Fruit fly (Drosophila melanogaster) whole organism, embryonic: ENCODE measurements around the gene mAChR-C.
A peak's percentile ranks its signal among the peaks of the same experiment; 100 is the strongest.

Source experiments
- Atf3 ChIP-seq: fragments of 200-800 bp; sonication (Bioruptor generic); optimal IDR thresholded peaks from 3 replicates; lab custom pipeline; 2016; ENCODE audit warnings: missing biosample characterization, missing genetic modification characterization
- CG10462 ChIP-seq: fragments of 200-800 bp; sonication (Bioruptor generic); optimal IDR thresholded peaks from 2 replicates; lab custom pipeline; 2016; ENCODE audit warnings: missing biosample characterization, missing genetic modification characterization
- CG10959 ChIP-seq: fragments of 200-800 bp; sonication (Bioruptor generic); IDR thresholded peaks from 2 replicates; pipeline ENCODE4 v1.3.6; 2022; ENCODE audit warnings: missing biosample characterization, missing genetic modification characterization
- CG11504 ChIP-seq: fragments of 200-800 bp; sonication (Bioruptor generic); optimal IDR thresholded peaks from 3 replicates; lab custom pipeline; 2019; ENCODE audit warnings: missing biosample characterization, mild to moderate bottlenecking, missing genetic modification characterization, moderate library complexity
- CG12299 ChIP-seq: fragments of 200-800 bp; sonication (Bioruptor generic); optimal IDR thresholded peaks from 2 replicates; lab custom pipeline; 2018; ENCODE audit warnings: missing biosample characterization, mild to moderate bottlenecking, missing genetic modification characterization
- CG13123 ChIP-seq: fragments of 200-800 bp; sonication (Bioruptor generic); optimal IDR thresholded peaks from 2 replicates; lab custom pipeline; 2016; ENCODE audit warnings: missing biosample characterization, missing genetic modification characterization
- CG18262 ChIP-seq: fragments of 200-800 bp; optimal IDR thresholded peaks from 3 replicates; lab custom pipeline; 2019; ENCODE audit warnings: missing biosample characterization, mild to moderate bottlenecking, missing genetic modification characterization, moderate library complexity
- CG2129 ChIP-seq: fragments of 200-800 bp; sonication (Bioruptor generic); IDR thresholded peaks from 2 replicates; pipeline ENCODE4 v1.3.6; 2022; ENCODE audit warnings: missing biosample characterization, missing genetic modification characterization; ENCODE audit not compliant: partially characterized antibody
- CG2875 ChIP-seq: fragments of 200-800 bp; sonication (Bioruptor generic); optimal IDR thresholded peaks from 2 replicates; lab custom pipeline; 2017; ENCODE audit warnings: missing biosample characterization, mild to moderate bottlenecking, missing genetic modification characterization, missing genetic modification reagents
- CG30020 ChIP-seq: fragments of 200-800 bp; optimal IDR thresholded peaks from 2 replicates; lab custom pipeline; 2019; ENCODE audit warnings: missing biosample characterization, mild to moderate bottlenecking, missing genetic modification characterization, moderate library complexity
- CG33213 ChIP-seq: fragments of 200-800 bp; sonication (Bioruptor generic); optimal IDR thresholded peaks from 3 replicates; lab custom pipeline; 2016; ENCODE audit warnings: missing biosample characterization, missing genetic modification characterization
- CG34376 ChIP-seq: fragments of 200-800 bp; sonication (Bioruptor generic); optimal IDR thresholded peaks from 2 replicates; lab custom pipeline; 2018; ENCODE audit warnings: missing biosample characterization, mild to moderate bottlenecking, missing genetic modification characterization
- CG3838 ChIP-seq: fragments of 200-800 bp; sonication (Bioruptor generic); optimal IDR thresholded peaks from 3 replicates; lab custom pipeline; 2016; ENCODE audit warnings: missing biosample characterization, missing genetic modification characterization
- CG3995 ChIP-seq: fragments of 200-800 bp; sonication (Bioruptor generic); optimal IDR thresholded peaks from 3 replicates; lab custom pipeline; 2016; ENCODE audit warnings: missing biosample characterization, missing genetic modification characterization
- CG5953 ChIP-seq: fragments of 200-800 bp; sonication (Bioruptor generic); IDR thresholded peaks from 2 replicates; pipeline ENCODE4 v1.3.6; 2022; ENCODE audit warnings: missing biosample characterization, missing genetic modification characterization
- CG6683 ChIP-seq: fragments of 200-800 bp; sonication (Bioruptor generic); optimal IDR thresholded peaks from 2 replicates; lab custom pipeline; 2017; ENCODE audit warnings: missing biosample characterization, mild to moderate bottlenecking, missing genetic modification characterization, missing genetic modification reagents
- CG6854 ChIP-seq: fragments of 200-800 bp; sonication (Bioruptor generic); optimal IDR thresholded peaks from 3 replicates; lab custom pipeline; 2017; ENCODE audit warnings: missing biosample characterization, mild to moderate bottlenecking, missing genetic modification characterization
- CG7786 ChIP-seq: fragments of 200-800 bp; sonication (Bioruptor generic); optimal IDR thresholded peaks from 2 replicates; lab custom pipeline; 2016; ENCODE audit warnings: missing biosample characterization, missing genetic modification characterization
- CG7928 ChIP-seq: fragments of 200-800 bp; sonication (Bioruptor generic); optimal IDR thresholded peaks from 2 replicates; lab custom pipeline; 2017; ENCODE audit warnings: missing biosample characterization, mild to moderate bottlenecking, missing genetic modification characterization
- CG8290 ChIP-seq, 3 experiments: fragments of 200-800 bp; sonication (Bioruptor generic); optimal IDR thresholded peaks; 2 replicates each; lab custom pipeline; 2016 to 2019; ENCODE audit warnings: missing biosample characterization in 3 of 3, missing genetic modification characterization in 3 of 3, mild to moderate bottlenecking in 2 of 3, moderate library complexity in 1 of 3
- GATAe ChIP-seq: fragments of 200-800 bp; sonication (Bioruptor generic); conservative IDR thresholded peaks from 2 replicates; pipeline ENCODE4 v1.3.6; 2022; ENCODE audit warnings: missing biosample characterization, missing genetic modification characterization
- H15 ChIP-seq: fragments of 200-800 bp; sonication (Bioruptor generic); IDR thresholded peaks from 3 replicates; pipeline ENCODE4 v1.3.6; 2022; ENCODE audit warnings: missing biosample characterization, missing genetic modification characterization
- Hr51 ChIP-seq, 2 experiments: fragments of 200-800 bp; sonication (Bioruptor generic); optimal IDR thresholded peaks; 2 replicates in 1 of 2; 3 replicates in 1 of 2; lab custom pipeline; 2016 to 2018; ENCODE audit warnings: missing biosample characterization in 2 of 2, missing genetic modification characterization in 2 of 2, mild to moderate bottlenecking in 1 of 2, moderate library complexity in 1 of 2
- Hsf ChIP-seq: fragments of 200-800 bp; sonication (Bioruptor generic); optimal IDR thresholded peaks from 3 replicates; lab custom pipeline; 2016; ENCODE audit warnings: missing biosample characterization, missing genetic modification characterization
- Lpt ChIP-seq: fragments of >200 bp; optimal IDR thresholded peaks from 2 replicates; lab custom pipeline; 2018; ENCODE audit warnings: missing biosample characterization, missing genetic modification characterization
- Mad ChIP-seq: fragments of 200-800 bp; sonication (Bioruptor generic); optimal IDR thresholded peaks from 2 replicates; lab custom pipeline; 2016; ENCODE audit warnings: missing biosample characterization, missing genetic modification characterization
- Neu2 ChIP-seq: fragments of 200-800 bp; sonication (Bioruptor generic); optimal IDR thresholded peaks from 3 replicates; lab custom pipeline; 2016; ENCODE audit warnings: missing biosample characterization, missing genetic modification characterization, borderline replicate concordance
- Opbp ChIP-seq: fragments of 200-800 bp; sonication (Bioruptor generic); IDR thresholded peaks from 3 replicates; pipeline ENCODE4 v1.3.6; 2022; ENCODE audit warnings: missing biosample characterization, missing genetic modification characterization; ENCODE audit not compliant: partially characterized antibody
- Sry-δ ChIP-seq: fragments of 200-800 bp; sonication (Bioruptor generic); optimal IDR thresholded peaks from 2 replicates; lab custom pipeline; 2016; ENCODE audit warnings: missing biosample characterization, missing genetic modification characterization
- ab ChIP-seq: fragments of 200-800 bp; sonication (Bioruptor generic); optimal IDR thresholded peaks from 2 replicates; lab custom pipeline; 2016; ENCODE audit warnings: missing biosample characterization, missing genetic modification characterization
- bab2 ChIP-seq: fragments of 200-800 bp; sonication (Bioruptor generic); optimal IDR thresholded peaks from 2 replicates; lab custom pipeline; 2016; ENCODE audit warnings: missing biosample characterization, missing genetic modification characterization
- bowl ChIP-seq: fragments of 200-800 bp; sonication (Bioruptor generic); IDR thresholded peaks from 2 replicates; pipeline ENCODE4 v1.3.6; 2022; ENCODE audit warnings: missing biosample characterization, missing genetic modification characterization
- cato ChIP-seq: fragments of 200-800 bp; sonication (Bioruptor generic); optimal IDR thresholded peaks from 2 replicates; lab custom pipeline; 2016; ENCODE audit warnings: missing biosample characterization, missing genetic modification characterization, borderline replicate concordance
- chif ChIP-seq, 2 experiments: fragments of 200-800 bp; sonication (Bioruptor generic); optimal IDR thresholded peaks; 3 replicates each; lab custom pipeline; 2016; ENCODE audit warnings: missing biosample characterization in 2 of 2, missing genetic modification characterization in 2 of 2
- chinmo ChIP-seq: fragments of 200-800 bp; sonication (Bioruptor generic); IDR thresholded peaks from 4 replicates; pipeline ENCODE4 v1.3.6; 2022; ENCODE audit warnings: missing biosample characterization, missing genetic modification characterization; ENCODE audit not compliant: partially characterized antibody
- ci ChIP-seq: fragments of 200-800 bp; sonication (Bioruptor generic); IDR thresholded peaks from 3 replicates; pipeline ENCODE4 v1.3.6; 2022; ENCODE audit warnings: missing biosample characterization, missing genetic modification characterization
- crol ChIP-seq: fragments of 200-800 bp; sonication (Bioruptor generic); IDR thresholded peaks from 2 replicates; pipeline ENCODE4 v1.3.6; 2022; ENCODE audit warnings: missing biosample characterization, missing genetic modification characterization
- dan ChIP-seq: fragments of 200-800 bp; sonication (Bioruptor generic); IDR thresholded peaks from 2 replicates; pipeline ENCODE4 v1.3.6; 2022; ENCODE audit warnings: missing biosample characterization, missing genetic modification characterization
- danr ChIP-seq: fragments of 200-800 bp; sonication (Bioruptor generic); IDR thresholded peaks from 2 replicates; pipeline ENCODE4 v1.3.6; 2022; ENCODE audit warnings: missing biosample characterization, missing genetic modification characterization
- ftz-f1 ChIP-seq: fragments of 200-800 bp; sonication (Bioruptor generic); optimal IDR thresholded peaks from 2 replicates; lab custom pipeline; 2016; ENCODE audit warnings: missing biosample characterization, missing genetic modification characterization
- fu2 ChIP-seq: fragments of 200-800 bp; sonication (Bioruptor generic); optimal IDR thresholded peaks from 2 replicates; lab custom pipeline; 2016; ENCODE audit warnings: missing biosample characterization, missing genetic modification characterization
- klu ChIP-seq: fragments of 200-800 bp; sonication (Bioruptor generic); IDR thresholded peaks from 2 replicates; pipeline ENCODE4 v1.3.6; 2022; ENCODE audit warnings: missing biosample characterization, missing genetic modification characterization
- lab ChIP-seq: fragments of 200-800 bp; sonication (Bioruptor generic); optimal IDR thresholded peaks from 3 replicates; lab custom pipeline; 2017; ENCODE audit warnings: missing biosample characterization, missing genetic modification characterization, mild to moderate bottlenecking, moderate library complexity, missing genetic modification reagents
- nmo ChIP-seq: fragments of 200-800 bp; sonication (Bioruptor generic); optimal IDR thresholded peaks from 2 replicates; lab custom pipeline; 2018; ENCODE audit warnings: missing biosample characterization, mild to moderate bottlenecking, missing genetic modification characterization, moderate library complexity
- sens ChIP-seq: fragments of 200-800 bp; sonication (Bioruptor generic); peaks from one replicate; lab custom pipeline; 2016; ENCODE audit warnings: missing biosample characterization, missing genetic modification characterization
- shn ChIP-seq: fragments of 200-800 bp; sonication (Bioruptor generic); optimal IDR thresholded peaks from 3 replicates; lab custom pipeline; 2016; ENCODE audit warnings: missing biosample characterization, missing genetic modification characterization
- slp2 ChIP-seq: fragments of 200-800 bp; sonication (Bioruptor generic); optimal IDR thresholded peaks from 2 replicates; lab custom pipeline; 2016; ENCODE audit warnings: missing biosample characterization, missing genetic modification characterization
- stc ChIP-seq: fragments of 200-800 bp; sonication (Bioruptor generic); IDR thresholded peaks from 2 replicates; pipeline ENCODE4 v1.3.6; 2022; ENCODE audit warnings: missing biosample characterization, missing genetic modification characterization
- ttk ChIP-seq: fragments of 200-800 bp; sonication (Bioruptor generic); IDR thresholded peaks from 2 replicates; pipeline ENCODE4 v2.1.2; 2022; ENCODE audit warnings: missing biosample characterization, missing genetic modification characterization
- tx ChIP-seq: fragments of 200-800 bp; sonication (Bioruptor generic); optimal IDR thresholded peaks from 2 replicates; lab custom pipeline; 2016; ENCODE audit warnings: missing biosample characterization, missing genetic modification characterization
- unpg ChIP-seq: fragments of 200-800 bp; sonication (Bioruptor generic); optimal IDR thresholded peaks from 3 replicates; lab custom pipeline; 2018; ENCODE audit warnings: missing biosample characterization, mild to moderate bottlenecking, missing genetic modification characterization, moderate library complexity

mAChR-C gene

DNA sequence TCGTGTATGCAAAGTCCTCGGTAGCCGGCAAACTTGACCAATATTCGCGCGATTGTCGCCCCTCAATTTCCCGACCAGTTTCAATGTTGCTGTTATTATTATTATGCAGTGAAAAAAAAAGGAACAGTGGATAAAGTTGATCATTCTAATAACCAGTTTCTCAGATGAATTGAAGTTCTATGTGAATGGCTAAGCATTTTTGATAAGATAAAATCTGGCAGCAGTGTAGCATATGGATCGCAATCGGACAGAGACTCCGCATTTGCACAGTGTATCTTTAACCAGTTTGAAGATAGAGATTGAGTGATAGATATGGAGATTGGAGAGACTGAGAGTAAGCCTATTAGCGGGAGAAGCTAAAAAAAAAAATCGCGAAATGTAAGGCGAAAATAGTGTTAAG is 39.1 kb downstream of the mAChR-C start (continued):
- no peak for TF ChIP-seq GATAe (GFP tag; lab: Robert Waterston, UW)
- peak; percentile 54 for TF ChIP-seq nmo (GFP tag; lab: Kevin White, UChicago)
- peak; percentile 71 for TF ChIP-seq Hsf (GFP tag; lab: Kevin White, UChicago)
- TF ChIP-seq fu2: peak; percentile 73
- peak; percentile 20 for TF ChIP-seq CG2875
- peak; percentile 51 for TF ChIP-seq CG3995
- no peak for TF ChIP-seq Opbp (GFP tag; lab: Robert Waterston, UW)
- TF ChIP-seq CG13123 (GFP tag; lab: Kevin White, UChicago): no peak
- TF ChIP-seq Mad (GFP tag; lab: Kevin White, UChicago): no peak
- no peak for TF ChIP-seq CG12299 (tag; lab: Kevin White, UChicago)
- TF ChIP-seq sens: peak; percentile 86
- peak; percentile 56 for TF ChIP-seq shn (GFP tag; lab: Kevin White, UChicago)
- peak; percentile 42 for TF ChIP-seq tx (GFP tag; lab: Kevin White, UChicago)
- peak; percentile 87 for TF ChIP-seq ci
- TF ChIP-seq dan: no peak
- TF ChIP-seq lab (GFP tag; lab: Kevin White, UChicago): peak; percentile 78
- peak; percentile 48 to 74 for TF ChIP-seq chif (GFP tag; optimal IDR thresholded peaks at IDR 0.05; lab: Kevin White, UChicago)
- TF ChIP-seq klu (GFP tag; lab: Robert Waterston, UW): peak; percentile 62
- no peak for TF ChIP-seq CG10959 (GFP tag; lab: Robert Waterston, UW)
- no peak for TF ChIP-seq Neu2 (GFP tag; lab: Kevin White, UChicago)
- peak; percentile 37 for TF ChIP-seq CG33213 (GFP tag; lab: Kevin White, UChicago)
- peak; percentile 21 for TF ChIP-seq CG18262
- TF ChIP-seq CG30020 (tag; lab: Kevin White, UChicago): no peak
- TF ChIP-seq ftz-f1: no peak
- peak; percentile 73 for TF ChIP-seq stc (GFP tag; lab: Robert Waterston, UW)
- TF ChIP-seq CG2129 (GFP tag; lab: Robert Waterston, UW): no peak
- TF ChIP-seq Atf3: no peak
- TF ChIP-seq CG10462 (GFP tag; lab: Kevin White, UChicago): no peak
- TF ChIP-seq ttk (GFP tag; lab: Robert Waterston, UW): peak; percentile 76
- TF ChIP-seq chinmo (GFP tag; lab: Robert Waterston, UW): no peak
- TF ChIP-seq CG8290 (GFP tag; optimal IDR thresholded peaks at IDR 0.05; lab: Kevin White, UChicago): no peak
- peak in 1 of 2 experiments; percentile 92 for TF ChIP-seq CG8290 (tag; optimal IDR thresholded peaks at IDR 0.05; lab: Kevin White, UChicago)
- TF ChIP-seq H15 (GFP tag; lab: Robert Waterston, UW): peak; percentile 63
- peak; percentile 15 to 81 for TF ChIP-seq Hr51 (GFP tag; optimal IDR thresholded peaks at IDR 0.05; lab: Kevin White, UChicago)
- TF ChIP-seq CG6854 (GFP tag; lab: Kevin White, UChicago): no peak
- TF ChIP-seq CG5953 (GFP tag; lab: Robert Waterston, UW): 0 out of 2 replicates have a peak, but pooled peaks have one; percentile 8
- peak; percentile 17 for TF ChIP-seq ab (GFP tag; lab: Kevin White, UChicago)
- TF ChIP-seq bowl (GFP tag; lab: Robert Waterston, UW): 0 out of 2 replicates have a peak, but pooled peaks have one; percentile 30
- peak; percentile 79 for TF ChIP-seq bab2 (GFP tag; lab: Kevin White, UChicago)
- no peak for TF ChIP-seq CG6683 (GFP tag; lab: Kevin White, UChicago)
- TF ChIP-seq CG11504: peak; percentile 82
- peak; percentile 10; the same call in 1 of the 2 replicates for TF ChIP-seq danr
- peak; percentile 79 for TF ChIP-seq unpg (GFP tag; lab: Kevin White, UChicago)
- no peak for TF ChIP-seq CG7928 (GFP tag; lab: Kevin White, UChicago)
- TF ChIP-seq slp2: peak; percentile 61
- TF ChIP-seq Sry-δ (GFP tag; lab: Kevin White, UChicago): peak; percentile 36
- TF ChIP-seq cato (GFP tag; lab: Kevin White, UChicago): peak; percentile 43
- TF ChIP-seq CG34376 (GFP tag; lab: Kevin White, UChicago): no peak
- TF ChIP-seq crol (GFP tag; lab: Robert Waterston, UW): no peak
- no peak for TF ChIP-seq Lpt (GFP tag; lab: Kevin White, UChicago)
- TF ChIP-seq CG3838 (GFP tag; lab: Kevin White, UChicago): no peak
- peak; percentile 82 for TF ChIP-seq CG7786 (GFP tag; lab: Kevin White, UChicago)
